Fruit fly (Drosophila melanogaster): ENCODE results near the gene SmB.
A peak's percentile ranks its signal among the peaks of the same experiment; 100 is the strongest.

SmB gene

DNA sequence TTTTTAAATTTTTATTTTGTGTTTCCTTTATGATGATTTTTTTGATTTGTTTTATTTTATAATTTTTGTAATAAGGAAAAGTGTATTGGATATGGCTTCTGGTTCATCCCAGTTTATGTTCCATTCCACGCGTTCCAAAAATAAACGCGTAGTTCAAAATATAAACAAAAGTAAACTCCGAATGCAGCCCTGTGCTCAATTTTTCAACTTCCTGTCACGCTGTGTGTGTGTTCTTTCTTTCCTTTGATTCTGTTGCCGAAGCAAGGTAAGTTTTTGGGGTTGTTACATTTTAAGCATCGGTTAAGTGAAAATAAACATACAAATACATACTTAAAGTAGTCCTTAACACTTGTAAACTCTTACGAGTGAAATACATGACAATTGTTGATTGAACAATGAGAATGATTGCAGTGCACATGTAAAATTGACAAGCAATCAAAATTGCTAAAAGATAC is 18.3 kb downstream of the SmB start, which contains the start of the genes Ip259 and RpS27A (continued):
- peak; percentile 79 for TF ChIP-seq mirr (GFP tag; optimal IDR thresholded peaks at IDR 0.05)
- TF ChIP-seq ken (GFP tag; IDR thresholded peaks at IDR 0.05): peak; percentile 77
- peak; percentile 77; the same call in 1 of the 3 replicates for TF ChIP-seq dysf (GFP tag; IDR thresholded peaks at IDR 0.05)
- peak; percentile 61; the same call in 1 of the 2 replicates for TF ChIP-seq CG32767 (GFP tag; IDR thresholded peaks at IDR 0.05)
- no peak for TF ChIP-seq CG43689 (GFP tag; IDR thresholded peaks at IDR 0.05)
- TF ChIP-seq CG34224 (GFP tag; IDR thresholded peaks at IDR 0.05; ENCODE audit: partially characterized antibody): no peak; the same call in 2 of the 3 replicates
- peak; percentile 39 for TF ChIP-seq repo (GFP tag; optimal IDR thresholded peaks at IDR 0.05)
- peak in 1 of 2 experiments; percentile 61 for TF ChIP-seq bsh (GFP tag; optimal IDR thresholded peaks at IDR 0.05)
- no peak; the same call in 1 of the 2 replicates for TF ChIP-seq CG10366 (GFP tag; IDR thresholded peaks at IDR 0.05)
- TF ChIP-seq ssp (GFP tag; IDR thresholded peaks at IDR 0.05): peak; percentile 96
- TF ChIP-seq CG2116 (GFP tag; optimal IDR thresholded peaks at IDR 0.05): peak; percentile 98
- peak; percentile 64 for TF ChIP-seq ewg (GFP tag; optimal IDR thresholded peaks at IDR 0.05)
- peak; percentile 73 for TF ChIP-seq pzg (GFP tag; optimal IDR thresholded peaks at IDR 0.05)
- TF ChIP-seq ranshi (GFP tag; IDR thresholded peaks at IDR 0.05): no peak; the same call in 1 of the 2 replicates
- TF ChIP-seq knrl (GFP tag; IDR thresholded peaks at IDR 0.05; ENCODE audit: partially characterized antibody): no peak; the same call in 2 of the 3 replicates
- peak; percentile 84 for TF ChIP-seq sob (GFP tag; IDR thresholded peaks at IDR 0.05)
- no peak for TF ChIP-seq toy (GFP tag; IDR thresholded peaks at IDR 0.05)
- TF ChIP-seq CG6791 (GFP tag; IDR thresholded peaks at IDR 0.05; ENCODE audit: partially characterized antibody): no peak
- TF ChIP-seq Dip3 (GFP tag; optimal IDR thresholded peaks at IDR 0.05): peak; percentile 68
- TF ChIP-seq cad (GFP tag; optimal IDR thresholded peaks at IDR 0.05): no peak
- no peak; the same call in 1 of the 2 replicates for TF ChIP-seq peb (GFP tag; IDR thresholded peaks at IDR 0.05)
- peak; percentile 98 for TF ChIP-seq Ets65A (GFP tag)
- peak; percentile 65; the same call in 1 of the 2 replicates for TF ChIP-seq CG5953 (GFP tag; IDR thresholded peaks at IDR 0.05)
- peak; percentile 59 for TF ChIP-seq kah (GFP tag; optimal IDR thresholded peaks at IDR 0.05)
- TF ChIP-seq abd-A (tag; optimal IDR thresholded peaks at IDR 0.05): no peak
- peak; percentile 57 for TF ChIP-seq maf-S (GFP tag; optimal IDR thresholded peaks at IDR 0.05)
- peak; percentile 89 for TF ChIP-seq bcd (GFP tag; optimal IDR thresholded peaks at IDR 0.05)
- peak; percentile 52 for TF ChIP-seq Chrac-16 (GFP tag; optimal IDR thresholded peaks at IDR 0.05)
- TF ChIP-seq emc (GFP tag; optimal IDR thresholded peaks at IDR 0.05): peak; percentile 74
- TF ChIP-seq NC2β (GFP tag; optimal IDR thresholded peaks at IDR 0.05): peak; percentile 96
- no peak for TF ChIP-seq bigmax (GFP tag; optimal IDR thresholded peaks at IDR 0.05)
- TF ChIP-seq ara (GFP tag; IDR thresholded peaks at IDR 0.05): no peak
- peak; percentile 75; the same call in 2 of the 3 replicates for TF ChIP-seq CG17361 (GFP tag; IDR thresholded peaks at IDR 0.05)
- peak; percentile 91 for TF ChIP-seq Meics (GFP tag; optimal IDR thresholded peaks at IDR 0.05)
- peak; percentile 30 for TF ChIP-seq CG13123 (GFP tag; optimal IDR thresholded peaks at IDR 0.05)
- no peak; the same call in 2 of the 3 replicates for TF ChIP-seq otp (GFP tag; IDR thresholded peaks at IDR 0.05)
- TF ChIP-seq Nf-YA (GFP tag; IDR thresholded peaks at IDR 0.05): peak; percentile 67
- peak; percentile 78 for TF ChIP-seq CG3847 (GFP tag; IDR thresholded peaks at IDR 0.05)
- TF ChIP-seq gsb-n (tag; optimal IDR thresholded peaks at IDR 0.05): peak; percentile 67
- TF ChIP-seq ac (GFP tag; optimal IDR thresholded peaks at IDR 0.05): peak; percentile 62
- TF ChIP-seq bab2 (GFP tag; optimal IDR thresholded peaks at IDR 0.05): peak; percentile 1
- TF ChIP-seq D (optimal IDR thresholded peaks at IDR 0.05): no peak
- peak; percentile 62 for TF ChIP-seq D (GFP tag; optimal IDR thresholded peaks at IDR 0.05)
- peak; percentile 70 for TF ChIP-seq CG3407 (GFP tag; optimal IDR thresholded peaks at IDR 0.05)
- no peak for TF ChIP-seq CG3726 (GFP tag; IDR thresholded peaks at IDR 0.05)
- TF ChIP-seq ab (GFP tag; optimal IDR thresholded peaks at IDR 0.05): no peak
- TF ChIP-seq schlank (tag; optimal IDR thresholded peaks at IDR 0.05): peak; percentile 54
- peak; percentile 63 for TF ChIP-seq CG10431 (GFP tag; optimal IDR thresholded peaks at IDR 0.05)
- peak; percentile 25 for TF ChIP-seq Hand (GFP tag; optimal IDR thresholded peaks at IDR 0.05)
- no peak for TF ChIP-seq CG9215 (GFP tag; IDR thresholded peaks at IDR 0.05)
- TF ChIP-seq CG6175 (GFP tag; IDR thresholded peaks at IDR 0.05): no peak
- peak; percentile 61 for TF ChIP-seq croc (GFP tag; conservative IDR thresholded peaks at IDR 0.05)
